Fruit fly (Drosophila melanogaster) whole organism, wandering third instar larva: ENCODE measurements around the gene CG3679.

ENCODE experiments used
- Abd-B ChIP-seq: fragments of >200 bp; optimal IDR thresholded peaks from 2 replicates; lab custom pipeline; 2017; ENCODE audit warnings: missing biosample characterization, missing genetic modification characterization
- CG32264 ChIP-seq: fragments of 200-800 bp; sonication (Bioruptor generic); optimal IDR thresholded peaks from 2 replicates; lab custom pipeline; 2016; ENCODE audit warnings: missing biosample characterization, missing genetic modification characterization
- CG9705 ChIP-seq: fragments of 200-800 bp; sonication (Bioruptor generic); optimal IDR thresholded peaks from 2 replicates; lab custom pipeline; 2018; ENCODE audit warnings: missing biosample characterization, mild to moderate bottlenecking, missing genetic modification characterization
- CrebA ChIP-seq: fragments of 200-800 bp; sonication (Bioruptor generic); optimal IDR thresholded peaks from 2 replicates; lab custom pipeline; 2016; ENCODE audit warnings: missing biosample characterization, mild to moderate bottlenecking, missing genetic modification characterization, borderline replicate concordance
- Dfd ChIP-seq: fragments of >200 bp; optimal IDR thresholded peaks from 2 replicates; lab custom pipeline; 2017; ENCODE audit warnings: missing biosample characterization, missing genetic modification characterization
- Dif ChIP-seq: fragments of 200-275, 200-300 bp; sonication (Bioruptor generic); optimal IDR thresholded peaks from 2 replicates; lab custom pipeline; 2018; ENCODE audit warnings: missing biosample characterization, missing genetic modification characterization; ENCODE audit not compliant: partially characterized antibody
- GATAd ChIP-seq: sonication (Bioruptor generic); optimal IDR thresholded peaks from 2 replicates; lab custom pipeline; 2016; ENCODE audit warnings: missing biosample characterization, missing genetic modification characterization
- HLH106 ChIP-seq: fragments of 200-800 bp; optimal IDR thresholded peaks from 3 replicates; lab custom pipeline; 2019; ENCODE audit warnings: missing biosample characterization, mild to moderate bottlenecking, missing genetic modification characterization, moderate library complexity
- Hnf4 ChIP-seq: fragments of 200-800 bp; sonication (Bioruptor generic); optimal IDR thresholded peaks from 2 replicates; lab custom pipeline; 2016; ENCODE audit warnings: missing biosample characterization, mild to moderate bottlenecking, missing genetic modification characterization
- Hr78 ChIP-seq: fragments of >200 bp; optimal IDR thresholded peaks from 2 replicates; lab custom pipeline; 2017; ENCODE audit warnings: missing biosample characterization, missing genetic modification characterization
- Hr83 ChIP-seq: fragments of 200-300 bp; sonication (Bioruptor generic); optimal IDR thresholded peaks from 2 replicates; lab custom pipeline; 2016; ENCODE audit warnings: missing biosample characterization, mild to moderate bottlenecking, missing genetic modification characterization, moderate library complexity; ENCODE audit not compliant: poor library complexity, severe bottlenecking
- Jra ChIP-seq: sonication (Bioruptor generic); optimal IDR thresholded peaks from 2 replicates; lab custom pipeline; 2016; ENCODE audit warnings: missing biosample characterization, missing genetic modification characterization
- Mio ChIP-seq: sonication (Bioruptor generic); optimal IDR thresholded peaks from 2 replicates; lab custom pipeline; 2016; ENCODE audit warnings: missing biosample characterization, missing genetic modification characterization
- Myc ChIP-seq: fragments of >200 bp; optimal IDR thresholded peaks from 2 replicates; lab custom pipeline; 2017
- N ChIP-seq: fragments of >200 bp; optimal IDR thresholded peaks from 2 replicates; lab custom pipeline; 2018; ENCODE audit warnings: missing biosample characterization, missing external identifiers, missing genetic modification characterization
- OdsH ChIP-seq: fragments of 200-800 bp; sonication (Bioruptor generic); optimal IDR thresholded peaks from 2 replicates; lab custom pipeline; 2016; ENCODE audit warnings: missing biosample characterization, mild to moderate bottlenecking, missing genetic modification characterization
- Rel ChIP-seq, 2 experiments: fragments of 200-800 bp; sonication (Bioruptor generic) in 1 of 2; optimal IDR thresholded peaks; 2 replicates in 1 of 2; 3 replicates in 1 of 2; lab custom pipeline; 2016 to 2019; ENCODE audit warnings: mild to moderate bottlenecking in 2 of 2, missing biosample characterization in 2 of 2, missing genetic modification characterization in 2 of 2, moderate library complexity in 1 of 2
- Sp1 ChIP-seq: fragments of 200-800 bp; sonication (Bioruptor generic); optimal IDR thresholded peaks from 3 replicates; lab custom pipeline; 2019; ENCODE audit warnings: missing biosample characterization, mild to moderate bottlenecking, missing genetic modification characterization, moderate library complexity
- Vsx2 ChIP-seq: fragments of 200-300, 225-300 bp; sonication (Bioruptor generic); optimal IDR thresholded peaks from 2 replicates; lab custom pipeline; 2018; ENCODE audit warnings: missing biosample characterization, missing genetic modification characterization; ENCODE audit not compliant: partially characterized antibody
- br ChIP-seq: fragments of 200-800 bp; sonication (Bioruptor generic); optimal IDR thresholded peaks from 2 replicates; lab custom pipeline; 2016; ENCODE audit warnings: missing biosample characterization, missing genetic modification characterization
- brk ChIP-seq: fragments of 200-800 bp; sonication (Bioruptor generic); optimal IDR thresholded peaks from 2 replicates; lab custom pipeline; 2016; ENCODE audit warnings: missing biosample characterization, mild to moderate bottlenecking, missing genetic modification characterization
- dl ChIP-seq, 2 experiments: fragments of 175-275, 200-275 bp in 1 of 2; fragments of 200-275 bp in 1 of 2; sonication (Bioruptor generic); optimal IDR thresholded peaks; lab custom pipeline; 2018; ENCODE audit warnings: mild to moderate bottlenecking in 2 of 2, missing biosample characterization in 2 of 2, missing genetic modification characterization in 2 of 2, moderate library complexity in 2 of 2; ENCODE audit not compliant: partially characterized antibody in 2 of 2, insufficient read depth in 1 of 2
- dmrt93B ChIP-seq: fragments of 200-800 bp; sonication (Bioruptor generic); optimal IDR thresholded peaks from 2 replicates; lab custom pipeline; 2018; ENCODE audit warnings: missing biosample characterization, mild to moderate bottlenecking, missing genetic modification characterization
- dsf ChIP-seq: sonication (Bioruptor generic); optimal IDR thresholded peaks from 2 replicates; lab custom pipeline; 2016; ENCODE audit warnings: missing biosample characterization, missing genetic modification characterization, borderline replicate concordance
- foxo ChIP-seq, 2 experiments: fragments of 200-800 bp; sonication (Bioruptor generic); optimal IDR thresholded peaks; 2 replicates in 1 of 2; 3 replicates in 1 of 2; lab custom pipeline; 2016 to 2017; ENCODE audit warnings: missing biosample characterization in 2 of 2, missing genetic modification characterization in 2 of 2
- fru ChIP-seq: fragments of 200-800 bp; sonication (Bioruptor generic); optimal IDR thresholded peaks from 3 replicates; lab custom pipeline; 2016; ENCODE audit warnings: missing biosample characterization, mild to moderate bottlenecking, missing genetic modification characterization
- h ChIP-seq: fragments of 200-800 bp; sonication (Bioruptor generic); optimal IDR thresholded peaks from 3 replicates; lab custom pipeline; 2016; ENCODE audit warnings: missing biosample characterization, mild to moderate bottlenecking, missing genetic modification characterization
- jim ChIP-seq: fragments of 175-275, 200-325 bp; sonication (Bioruptor generic); optimal IDR thresholded peaks from 2 replicates; lab custom pipeline; 2016; ENCODE audit warnings: missing biosample characterization, mild to moderate bottlenecking, missing genetic modification characterization
- lola ChIP-seq: fragments of >200 bp; optimal IDR thresholded peaks from 2 replicates; lab custom pipeline; 2017; ENCODE audit warnings: missing biosample characterization, missing genetic modification characterization
- psq ChIP-seq: fragments of 200-800 bp; sonication (Bioruptor generic); optimal IDR thresholded peaks from 3 replicates; lab custom pipeline; 2017; ENCODE audit warnings: missing biosample characterization, mild to moderate bottlenecking, missing genetic modification characterization, moderate library complexity
- rgr ChIP-seq: fragments of 200-800 bp; sonication (Bioruptor generic); optimal IDR thresholded peaks from 3 replicates; lab custom pipeline; 2016; ENCODE audit warnings: missing biosample characterization, mild to moderate bottlenecking, missing genetic modification characterization
- sage ChIP-seq: fragments of 200-800 bp; sonication (Bioruptor generic); optimal IDR thresholded peaks from 2 replicates; lab custom pipeline; 2016; ENCODE audit warnings: missing biosample characterization, mild to moderate bottlenecking, missing genetic modification characterization
- sv ChIP-seq: fragments of 200-800 bp; sonication (Bioruptor generic); optimal IDR thresholded peaks from 3 replicates; lab custom pipeline; 2016; ENCODE audit warnings: missing biosample characterization, missing genetic modification characterization
- tai ChIP-seq: sonication (Bioruptor generic); optimal IDR thresholded peaks from 2 replicates; lab custom pipeline; 2016; ENCODE audit warnings: missing biosample characterization, missing genetic modification characterization
- usp ChIP-seq: fragments of >200 bp; optimal IDR thresholded peaks from 2 replicates; lab custom pipeline; 2017; ENCODE audit warnings: missing biosample characterization, missing genetic modification characterization
- woc ChIP-seq: sonication (Bioruptor generic); optimal IDR thresholded peaks from 2 replicates; lab custom pipeline; 2016; ENCODE audit warnings: missing biosample characterization, mild to moderate bottlenecking, missing genetic modification characterization

The CG3679 gene

dm6 chrX:16320197-16320921, 16.7 kb downstream of the CG3679 start, which contains the start of gene Cyp1:
TSS of gene Cyp1 (minus strand) at chrX:16320370.
- TF ChIP-seq dmrt93B (no peak), Hr78 (no peak), lola (GFP tag; lab: Kevin White, UChicago) (no peak), dsf (no peak), h (peak; percentile 42), Mio (GFP tag; lab: Kevin White, UChicago) (no peak), Abd-B (GFP tag; lab: Kevin White, UChicago) (no peak), fru (no peak), rgr (GFP tag; lab: Kevin White, UChicago) (peak; percentile 43), Dif (GFP tag; lab: Kevin White, UChicago) (peak; percentile 5), Hr83 (GFP tag; lab: Kevin White, UChicago) (peak; percentile 77), HLH106 (tag; lab: Kevin White, UChicago) (no peak), N (GFP tag; lab: Kevin White, UChicago) (no peak), jim (GFP tag; lab: Kevin White, UChicago) (peak; percentile 57), psq (GFP tag; lab: Kevin White, UChicago) (no peak), foxo (GFP tag; optimal IDR thresholded peaks at IDR 0.05; lab: Kevin White, UChicago) (peak in 1 of 2 experiments; percentile 31), Jra (GFP tag; lab: Kevin White, UChicago) (no peak), tai (GFP tag; lab: Kevin White, UChicago) (no peak), br (GFP tag; lab: Kevin White, UChicago) (no peak), woc (GFP tag; lab: Kevin White, UChicago) (peak; percentile 59), Rel (GFP tag; optimal IDR thresholded peaks at IDR 0.05; lab: Kevin White, UChicago) (peak; percentile 5), Rel (tag; optimal IDR thresholded peaks at IDR 0.05; lab: Kevin White, UChicago) (peak; percentile 8), Hnf4 (GFP tag; lab: Kevin White, UChicago) (peak; percentile 50), dl (GFP tag; optimal IDR thresholded peaks at IDR 0.05; lab: Kevin White, UChicago; ENCODE audit: insufficient read depth in 1 of 2, partially characterized antibody in 2 of 2) (no peak), Myc (lab: Kevin White, UChicago) (peak; percentile 10), GATAd (GFP tag; lab: Kevin White, UChicago) (no peak), brk (GFP tag; lab: Kevin White, UChicago) (no peak), OdsH (no peak), Sp1 (GFP tag; lab: Kevin White, UChicago) (peak; percentile 39), usp (GFP tag; lab: Kevin White, UChicago) (no peak), sage (no peak), CG9705 (GFP tag; lab: Kevin White, UChicago) (no peak), Vsx2 (no peak)

- TF ChIP-seq Rel (GFP tag; optimal IDR thresholded peaks at IDR 0.05; lab: Kevin White, UChicago), result no peak
- peak; percentile 38 for TF ChIP-seq Rel (tag; optimal IDR thresholded peaks at IDR 0.05; lab: Kevin White, UChicago)
- TF ChIP-seq dl (GFP tag; optimal IDR thresholded peaks at IDR 0.05; lab: Kevin White, UChicago; ENCODE audit: insufficient read depth in 1 of 2, partially characterized antibody in 2 of 2), result no peak
- TF ChIP-seq CrebA (GFP tag; lab: Kevin White, UChicago), result no peak
- no peak for TF ChIP-seq Myc (lab: Kevin White, UChicago)
Observed at dm6 chrX:16321037-16321436, 17.4 kb downstream of the CG3679 start.

- TF ChIP-seq HLH106 (tag; lab: Kevin White, UChicago), result no peak
- TF ChIP-seq sv (GFP tag; lab: Kevin White, UChicago), result no peak
- TF ChIP-seq Mio (GFP tag; lab: Kevin White, UChicago), result no peak
- TF ChIP-seq Abd-B (GFP tag; lab: Kevin White, UChicago), result no peak
- peak; percentile 15 for TF ChIP-seq Sp1 (GFP tag; lab: Kevin White, UChicago)
- no peak for TF ChIP-seq usp (GFP tag; lab: Kevin White, UChicago)
- TF ChIP-seq CG9705 (GFP tag; lab: Kevin White, UChicago), result no peak
- no peak for TF ChIP-seq brk (GFP tag; lab: Kevin White, UChicago)
- no peak for TF ChIP-seq Dfd (GFP tag; lab: Kevin White, UChicago)
- TF ChIP-seq Hnf4 (GFP tag; lab: Kevin White, UChicago), result no peak
- TF ChIP-seq OdsH, result peak; percentile 4
- TF ChIP-seq tai (GFP tag; lab: Kevin White, UChicago), result no peak
- TF ChIP-seq CG32264 (GFP tag; lab: Kevin White, UChicago), result no peak
- TF ChIP-seq dmrt93B, result no peak
- TF ChIP-seq CrebA (GFP tag; lab: Kevin White, UChicago), result no peak
- TF ChIP-seq Rel (GFP tag; optimal IDR thresholded peaks at IDR 0.05; lab: Kevin White, UChicago), result no peak
- TF ChIP-seq Rel (tag; optimal IDR thresholded peaks at IDR 0.05; lab: Kevin White, UChicago), result peak; percentile 85
- no peak for TF ChIP-seq GATAd (GFP tag; lab: Kevin White, UChicago)
Observed at dm6 chrX:16323063-16323462, 19.4 kb downstream of the CG3679 start, which contains the start of the genes CG9917 and CG32579. TSS of gene CG9917 (minus strand) at chrX:16323231. TSS of gene CG32579 (plus strand) at chrX:16323286.
